Fruit fly (Drosophila melanogaster) whole organism: ENCODE results near the gene wac.

Source experiments
- EcR ChIP-seq, 2 experiments: fragments of >200 bp; optimal IDR thresholded peaks; 2 replicates each; lab custom pipeline; 2017; ENCODE audit warnings: missing biosample characterization in 2 of 2, missing genetic modification characterization in 2 of 2, missing genetic modification reagents in 2 of 2
- pan ChIP-seq: fragments of >200 bp; optimal IDR thresholded peaks from 2 replicates; lab custom pipeline; 2017
- psq ChIP-seq: fragments of >200 bp; optimal IDR thresholded peaks from 2 replicates; lab custom pipeline; 2017
- usp ChIP-seq: fragments of >200 bp; optimal IDR thresholded peaks from 2 replicates; lab custom pipeline; 2017; ENCODE audit warnings: missing biosample characterization, missing genetic modification characterization, mixed read lengths

DNA sequence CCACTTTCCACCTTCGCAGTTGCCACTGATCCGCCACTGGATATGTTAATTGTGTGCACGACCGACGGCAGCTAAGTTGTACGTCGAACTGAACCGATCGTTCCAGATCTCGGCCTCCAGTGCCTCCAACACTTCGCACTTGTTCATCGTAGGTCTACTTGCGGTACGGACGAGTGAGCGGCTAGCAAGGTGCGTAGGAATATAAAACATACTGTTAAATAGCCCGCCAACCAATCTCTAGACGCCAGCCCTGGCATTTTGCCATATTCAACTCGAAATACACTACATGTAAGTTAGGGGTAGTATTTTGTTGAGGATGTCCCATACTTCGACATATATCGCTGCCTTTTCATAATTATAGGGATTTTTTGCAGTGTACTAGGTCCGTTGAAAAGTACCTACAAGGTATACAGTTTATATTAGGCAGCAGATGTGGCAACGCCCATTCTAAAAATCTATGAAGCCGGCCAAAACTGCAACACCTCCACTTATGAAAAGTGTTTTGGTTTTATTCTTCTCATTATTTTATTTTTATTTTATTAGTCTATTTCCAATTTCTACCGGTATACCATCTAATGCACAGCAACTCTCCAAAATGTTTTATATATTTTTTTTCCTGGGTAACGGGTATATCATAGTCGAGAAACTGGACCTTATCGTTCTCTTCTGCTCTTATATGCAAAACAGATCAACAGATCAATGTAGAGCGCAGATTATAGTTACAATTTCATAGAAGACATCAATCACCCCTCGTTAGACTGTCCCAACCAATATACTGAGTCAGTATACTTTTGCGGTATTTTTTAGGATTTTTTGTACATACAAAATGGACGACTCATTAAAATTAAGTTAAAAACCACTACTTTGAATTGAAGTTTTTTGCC lies 34.7 kb upstream of the wac start, which contains the start of the genes pyx and CG33229:
- no peak for TF ChIP-seq pan (lab: Kevin White, UChicago)
- no peak for TF ChIP-seq EcR (GFP tag; optimal IDR thresholded peaks at IDR 0.05; lab: Kevin White, UChicago)
- TF ChIP-seq usp (GFP tag; lab: Kevin White, UChicago): no peak
- no peak for TF ChIP-seq psq (lab: Kevin White, UChicago)
